Worm (Caenorhabditis elegans) whole organism, L4 larva: Measurements from ENCODE around the gene B0496.1.

Source experiments
- hmg-1.1 ChIP-seq: fragments of 200-800 bp; sonication (Bioruptor generic); IDR thresholded peaks from 2 replicates; pipeline ENCODE4 v1.3.6; 2022; ENCODE audit warnings: missing genetic modification reagents, missing genetic modification characterization, missing compliant biosample characterization
- unc-62 ChIP-seq, 3 experiments: fragments of 150-350 bp in 1 of 3; sonication (generic microtip); optimal IDR thresholded peaks in 2 of 3; peaks in 1 of 3; 1 replicate in 1 of 3; 2 replicates in 2 of 3; lab custom pipeline; 2014 to 2017; ENCODE audit warnings: missing biosample characterization in 3 of 3, missing genetic modification characterization in 3 of 3, missing genetic modification reagents in 3 of 3, missing genotype in 1 of 3

B0496.1 gene

ce11 chrIV:7491464-7491863 is 45.4 kb downstream of the B0496.1 start, which contains the start of gene F55G1.1:
F55G1.1 (plus strand) TSS chrIV:7491764.
- TF ChIP-seq unc-62 (GFP tag; optimal IDR thresholded peaks at IDR 0.05 in 1 of 2; lab: Kevin White, UChicago) (peak in 1 of 2 experiments; percentile 79), unc-62 (tag; optimal IDR thresholded peaks at IDR 0.05; lab: Kevin White, UChicago) (no peak), hmg-1.1 (GFP tag; lab: Robert Waterston, UW) (no peak)
